Worm (Caenorhabditis elegans): ENCODE data around the gene ceh-24.

The ceh-24 gene

DNA sequence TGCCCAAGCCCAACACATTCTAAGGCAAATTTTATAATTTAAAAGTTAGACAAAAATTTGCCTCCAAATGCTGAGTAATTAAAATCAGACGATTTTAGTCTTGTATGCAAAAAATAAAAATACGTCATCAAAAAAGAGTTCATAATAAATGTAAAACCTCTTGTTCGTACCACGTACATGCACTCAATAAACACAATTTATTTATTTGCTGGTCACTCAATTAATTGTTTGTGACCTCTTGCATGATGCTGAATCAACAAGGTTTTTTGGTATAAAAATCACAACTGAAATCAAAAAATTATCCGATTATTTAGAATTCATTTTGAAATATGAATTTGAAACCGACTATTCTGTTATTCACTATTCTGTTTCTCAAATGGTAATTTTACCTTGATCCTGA, 37.1 kb downstream of the ceh-24 start, which contains the start of gene hpx-2:
Gene hpx-2 (plus strand): TSS at position 301 of the 400 bp plus-strand sequence.
- no peak for TF ChIP-seq pqm-1 (tag; optimal IDR thresholded peaks at IDR 0.05)

DNA sequence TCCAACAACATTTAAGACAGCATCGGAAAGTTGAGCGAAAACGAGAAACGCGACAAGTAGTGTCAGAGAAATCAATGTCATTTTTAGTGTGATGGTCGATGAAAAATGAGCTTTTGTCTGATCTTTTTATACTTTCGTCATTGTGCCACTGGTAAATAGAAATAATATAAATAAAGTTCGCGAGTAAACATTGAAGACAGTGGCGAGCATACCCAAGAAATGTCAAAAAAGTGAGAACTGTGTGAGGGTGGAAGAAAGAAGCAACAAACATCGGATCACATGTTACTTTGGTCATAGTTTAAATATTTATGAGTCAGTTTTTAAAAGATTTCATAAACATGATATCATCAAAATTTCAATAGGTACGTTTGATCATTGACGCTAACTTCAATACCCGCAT, 41.3 kb downstream of the ceh-24 start, which contains the start of gene ttr-21:
Gene ttr-21 (minus strand): TSS at position 100 of the 400 bp plus-strand sequence.
- no peak for TF ChIP-seq ceh-34 (tag; optimal IDR thresholded peaks at IDR 0.05)
- TF ChIP-seq madf-2 (tag; optimal IDR thresholded peaks at IDR 0.05): no peak
- TF ChIP-seq ets-4 (tag; optimal IDR thresholded peaks at IDR 0.05): no peak
- no peak for TF ChIP-seq Y22D7AL.16 (tag; optimal IDR thresholded peaks at IDR 0.05)
- TF ChIP-seq pqm-1 (tag; optimal IDR thresholded peaks at IDR 0.05): no peak
- TF ChIP-seq C38D4.7 (GFP tag; optimal IDR thresholded peaks at IDR 0.05): no peak
- no peak for TF ChIP-seq fax-1 (tag; optimal IDR thresholded peaks at IDR 0.05)
- TF ChIP-seq zip-5 (tag; optimal IDR thresholded peaks at IDR 0.05): no peak
- no peak for TF ChIP-seq C08G9.2 (tag; optimal IDR thresholded peaks at IDR 0.05)
- no peak for TF ChIP-seq lim-6 (tag; optimal IDR thresholded peaks at IDR 0.05)
- no peak for TF ChIP-seq hlh-30 (tag; optimal IDR thresholded peaks at IDR 0.05; ENCODE audit: insufficient read depth)
- no peak for TF ChIP-seq hlh-8 (tag; optimal IDR thresholded peaks at IDR 0.05)
- TF ChIP-seq ceh-6 (GFP tag; optimal IDR thresholded peaks at IDR 0.05): no peak
- no peak for TF ChIP-seq sox-4 (tag; optimal IDR thresholded peaks at IDR 0.05)

ce11 chrV:13856376-13856775, 43.3 kb downstream of the ceh-24 start, which contains the start of gene srx-134:
TSS of gene srx-134 (minus strand) at chrV:13856476.
- TF ChIP-seq Y22D7AL.16 (tag; optimal IDR thresholded peaks at IDR 0.05) (no peak), F13H6.1 (tag; optimal IDR thresholded peaks at IDR 0.05) (no peak), odd-2 (tag; optimal IDR thresholded peaks at IDR 0.05) (no peak), ceh-9 (tag; optimal IDR thresholded peaks at IDR 0.05) (no peak), hlh-30 (tag; optimal IDR thresholded peaks at IDR 0.05; ENCODE audit: insufficient read depth) (no peak), ahr-1 (tag; optimal IDR thresholded peaks at IDR 0.05) (no peak), pax-1 (tag; optimal IDR thresholded peaks at IDR 0.05) (no peak), zip-5 (tag; optimal IDR thresholded peaks at IDR 0.05) (no peak), ceh-14 (tag; optimal IDR thresholded peaks at IDR 0.05) (no peak), hlh-13 (GFP tag; optimal IDR thresholded peaks at IDR 0.05) (no peak), sox-2 (GFP tag; IDR thresholded peaks at IDR 0.05) (no peak)

DNA sequence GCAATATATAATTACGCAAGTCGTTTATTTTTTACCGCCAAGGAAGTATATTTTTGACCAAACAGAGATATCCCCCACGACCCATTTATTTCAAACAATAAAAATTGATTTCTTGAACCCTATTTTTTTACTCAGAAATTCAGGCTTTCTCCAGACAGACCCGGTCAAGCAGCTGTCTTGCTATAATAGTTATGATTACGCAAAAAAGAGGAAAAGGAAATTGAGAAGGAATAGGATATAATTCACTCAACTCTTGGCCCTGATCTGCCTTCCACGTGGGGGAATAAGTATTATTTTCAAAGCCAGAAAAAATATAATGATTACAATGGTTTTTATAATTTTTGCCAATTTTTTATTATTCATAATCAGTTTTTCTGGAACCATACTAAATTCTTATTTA, 44.1 kb downstream of the ceh-24 start, which contains the start of gene srx-136:
Gene srx-136 (plus strand): TSS at position 301 of the 400 bp plus-strand sequence.
- TF ChIP-seq ceh-18 (tag; optimal IDR thresholded peaks at IDR 0.05) (no peak), tbx-7 (tag; optimal IDR thresholded peaks at IDR 0.05) (no peak), pha-4 (tag; optimal IDR thresholded peaks at IDR 0.05) (no peak), sox-4 (tag; optimal IDR thresholded peaks at IDR 0.05) (no peak), C38D4.7 (GFP tag; optimal IDR thresholded peaks at IDR 0.05) (no peak)

- TF ChIP-seq ceh-31 (tag; optimal IDR thresholded peaks at IDR 0.05) (no peak), pqm-1 (tag; optimal IDR thresholded peaks at IDR 0.05) (no peak), tbx-2 (tag; optimal IDR thresholded peaks at IDR 0.05) (no peak), elt-2 (tag; optimal IDR thresholded peaks at IDR 0.05) (no peak)
Measured at ce11 chrV:13858906-13859305, 45.9 kb downstream of the ceh-24 start, which contains the start of gene srx-135. TSS of gene srx-135 (plus strand) at chrV:13859206.

- TF ChIP-seq ceh-45 (GFP tag; IDR thresholded peaks at IDR 0.05) (no peak), ceh-34 (tag; optimal IDR thresholded peaks at IDR 0.05) (no peak), ahr-1 (tag; optimal IDR thresholded peaks at IDR 0.05) (no peak), ceh-18 (tag; optimal IDR thresholded peaks at IDR 0.05) (no peak), hlh-30 (tag; optimal IDR thresholded peaks at IDR 0.05; ENCODE audit: insufficient read depth) (no peak), ceh-2 (tag; optimal IDR thresholded peaks at IDR 0.05) (no peak)
Measured at ce11 chrV:13862505-13862904, 49.5 kb downstream of the ceh-24 start, which contains the start of gene srx-137. TSS of gene srx-137 (plus strand) at chrV:13862805.

Data from whole organism, late embryonic.